Fruit fly (Drosophila melanogaster) whole organism, embryonic: ENCODE measurements around the gene Eip75B.
A peak's percentile ranks its signal among the peaks of the same experiment; 100 is the strongest.

Experiments used
- Atf3 ChIP-seq: fragments of 200-800 bp; sonication (Bioruptor generic); optimal IDR thresholded peaks from 3 replicates; lab custom pipeline; 2016; ENCODE audit warnings: missing biosample characterization, missing genetic modification characterization
- B-H2 ChIP-seq: fragments of 200-800 bp; sonication (Bioruptor generic); optimal IDR thresholded peaks from 2 replicates; lab custom pipeline; 2018; ENCODE audit warnings: missing biosample characterization, mild to moderate bottlenecking, missing genetic modification characterization
- CG10267 ChIP-seq: fragments of 200-800 bp; sonication (Bioruptor generic); optimal IDR thresholded peaks from 2 replicates; lab custom pipeline; 2018; ENCODE audit warnings: missing biosample characterization, mild to moderate bottlenecking, missing genetic modification characterization, moderate library complexity
- CG12071 ChIP-seq: fragments of 200-800 bp; sonication (Bioruptor generic); optimal IDR thresholded peaks from 3 replicates; lab custom pipeline; 2018; ENCODE audit warnings: missing biosample characterization, mild to moderate bottlenecking, missing genetic modification characterization
- CG15011 ChIP-seq: fragments of 200-800 bp; sonication (Bioruptor generic); optimal IDR thresholded peaks from 3 replicates; lab custom pipeline; 2018; ENCODE audit warnings: missing biosample characterization, mild to moderate bottlenecking, missing genetic modification characterization
- CG17328 ChIP-seq: fragments of 200-800 bp; sonication (Bioruptor generic); IDR thresholded peaks from 2 replicates; pipeline ENCODE4 v1.3.6; 2022; ENCODE audit warnings: missing biosample characterization, missing genetic modification characterization
- CG1832 ChIP-seq: fragments of 200-800 bp; sonication (Bioruptor generic); optimal IDR thresholded peaks from 2 replicates; lab custom pipeline; 2017; ENCODE audit warnings: missing biosample characterization, mild to moderate bottlenecking, missing genetic modification characterization, inconsistent platforms
- CG2120 ChIP-seq: fragments of 200-800 bp; sonication (Bioruptor generic); optimal IDR thresholded peaks from 3 replicates; lab custom pipeline; 2016; ENCODE audit warnings: missing biosample characterization, missing genetic modification characterization
- CG2712 ChIP-seq: fragments of 200-800 bp; optimal IDR thresholded peaks from 3 replicates; lab custom pipeline; 2019; ENCODE audit warnings: missing biosample characterization, mild to moderate bottlenecking, missing genetic modification characterization, moderate library complexity
- CG30403 ChIP-seq: fragments of 200-800 bp; sonication (Bioruptor generic); optimal IDR thresholded peaks from 3 replicates; lab custom pipeline; 2016; ENCODE audit warnings: missing biosample characterization, missing genetic modification characterization
- CG3163 ChIP-seq: fragments of 200-800 bp; sonication (Bioruptor generic); optimal IDR thresholded peaks from 3 replicates; lab custom pipeline; 2016; ENCODE audit warnings: missing biosample characterization, missing genetic modification characterization
- CG33557 ChIP-seq: fragments of 200-800 bp; sonication (Bioruptor generic); optimal IDR thresholded peaks from 2 replicates; lab custom pipeline; 2019; ENCODE audit warnings: missing biosample characterization, mild to moderate bottlenecking, missing genetic modification characterization, moderate library complexity
- CG4730 ChIP-seq: fragments of 200-800 bp; sonication (Bioruptor generic); IDR thresholded peaks from 2 replicates; pipeline ENCODE4 v1.3.6; 2022; ENCODE audit warnings: missing biosample characterization, missing genetic modification characterization
- CG5180 ChIP-seq: fragments of 200-800 bp; sonication (Bioruptor generic); optimal IDR thresholded peaks from 3 replicates; lab custom pipeline; 2017; ENCODE audit warnings: missing biosample characterization, missing genetic modification characterization, mild to moderate bottlenecking, moderate library complexity, missing genetic modification reagents
- CG6689 ChIP-seq: fragments of 200-800 bp; sonication (Bioruptor generic); IDR thresholded peaks from 2 replicates; pipeline ENCODE4 v1.3.6; 2022; ENCODE audit warnings: missing biosample characterization, missing genetic modification characterization
- CG8359 ChIP-seq: fragments of 200-800 bp; sonication (Bioruptor generic); optimal IDR thresholded peaks from 2 replicates; lab custom pipeline; 2017; ENCODE audit warnings: missing biosample characterization, mild to moderate bottlenecking, missing genetic modification characterization, borderline replicate concordance
- CG8478 ChIP-seq: fragments of >200 bp; optimal IDR thresholded peaks from 2 replicates; lab custom pipeline; 2018
- CoRest ChIP-seq: fragments of 200-800 bp; sonication (Bioruptor generic); optimal IDR thresholded peaks from 3 replicates; lab custom pipeline; 2018; ENCODE audit warnings: missing biosample characterization, mild to moderate bottlenecking, missing genetic modification characterization, moderate library complexity
- Doc3 ChIP-seq: fragments of 200-800 bp; sonication (Bioruptor generic); IDR thresholded peaks from 3 replicates; pipeline ENCODE4 v1.3.6; 2022; ENCODE audit warnings: missing biosample characterization, missing genetic modification characterization; ENCODE audit not compliant: partially characterized antibody
- Fer3 ChIP-seq: fragments of 200-800 bp; sonication (Bioruptor generic); optimal IDR thresholded peaks from 2 replicates; lab custom pipeline; 2018; ENCODE audit warnings: missing biosample characterization, mild to moderate bottlenecking, missing genetic modification characterization, moderate library complexity
- Lpt ChIP-seq: fragments of >200 bp; optimal IDR thresholded peaks from 2 replicates; lab custom pipeline; 2018; ENCODE audit warnings: missing biosample characterization, missing genetic modification characterization
- MBD-R2 ChIP-seq: fragments of 200-800 bp; sonication (Bioruptor generic); IDR thresholded peaks from 2 replicates; pipeline ENCODE4 v1.3.6; 2022; ENCODE audit warnings: missing biosample characterization, missing genetic modification characterization
- Neu2 ChIP-seq: fragments of 200-800 bp; sonication (Bioruptor generic); optimal IDR thresholded peaks from 3 replicates; lab custom pipeline; 2016; ENCODE audit warnings: missing biosample characterization, missing genetic modification characterization, borderline replicate concordance
- Oli ChIP-seq: fragments of 200-800 bp; sonication (Bioruptor generic); optimal IDR thresholded peaks from 2 replicates; lab custom pipeline; 2018; ENCODE audit warnings: missing biosample characterization, mild to moderate bottlenecking, missing genetic modification characterization, moderate library complexity
- Rx ChIP-seq: fragments of 200-800 bp; sonication (Bioruptor generic); IDR thresholded peaks from 2 replicates; pipeline ENCODE4 v1.3.6; 2022; ENCODE audit warnings: missing biosample characterization, missing genetic modification characterization
- Trl ChIP-seq, 3 experiments: fragments of >200 bp in 2 of 3; fragments of 200-800 bp in 1 of 3; sonication (Bioruptor generic) in 1 of 3; optimal IDR thresholded peaks; 2 replicates in 1 of 3; 3 replicates in 2 of 3; lab custom pipeline; 2016 to 2017; ENCODE audit warnings: missing biosample characterization in 1 of 3, missing genetic modification characterization in 1 of 3
- Xrp1 ChIP-seq: fragments of 200-800 bp; sonication (Bioruptor generic); IDR thresholded peaks from 2 replicates; pipeline ENCODE4 v1.3.6; 2022; ENCODE audit warnings: missing biosample characterization, missing genetic modification characterization
- ash1 ChIP-seq: fragments of 200-800 bp; sonication (Bioruptor generic); optimal IDR thresholded peaks from 2 replicates; lab custom pipeline; 2018; ENCODE audit warnings: missing biosample characterization, mild to moderate bottlenecking, missing genetic modification characterization
- bsh ChIP-seq, 2 experiments: fragments of 200-800 bp; sonication (Bioruptor generic); optimal IDR thresholded peaks; 2 replicates each; lab custom pipeline; 2017 to 2018; ENCODE audit warnings: mild to moderate bottlenecking in 2 of 2, missing biosample characterization in 2 of 2, missing genetic modification characterization in 2 of 2, moderate library complexity in 1 of 2
- btn ChIP-seq: fragments of 200-800 bp; sonication (Bioruptor generic); optimal IDR thresholded peaks from 2 replicates; lab custom pipeline; 2016; ENCODE audit warnings: missing biosample characterization, missing genetic modification characterization
- dmrt11E ChIP-seq: fragments of 200-800 bp; sonication (Bioruptor generic); optimal IDR thresholded peaks from 3 replicates; lab custom pipeline; 2018; ENCODE audit warnings: missing biosample characterization, mild to moderate bottlenecking, missing genetic modification characterization, moderate library complexity
- fd3F ChIP-seq: fragments of 200-800 bp; sonication (Bioruptor generic); optimal IDR thresholded peaks from 2 replicates; lab custom pipeline; 2018; ENCODE audit warnings: missing biosample characterization, mild to moderate bottlenecking, missing genetic modification characterization, moderate library complexity
- grau ChIP-seq: fragments of 200-800 bp; optimal IDR thresholded peaks from 3 replicates; lab custom pipeline; 2019; ENCODE audit warnings: missing biosample characterization, mild to moderate bottlenecking, missing genetic modification characterization, moderate library complexity
- h ChIP-seq: fragments of >200 bp; optimal IDR thresholded peaks from 2 replicates; lab custom pipeline; 2017
- insv ChIP-seq, 2 experiments: fragments of 200-800 bp; sonication (Bioruptor generic); optimal IDR thresholded peaks; 3 replicates each; lab custom pipeline; 2016 to 2018; ENCODE audit warnings: missing biosample characterization in 2 of 2, missing genetic modification characterization in 2 of 2
- lab ChIP-seq: fragments of 200-800 bp; sonication (Bioruptor generic); optimal IDR thresholded peaks from 3 replicates; lab custom pipeline; 2017; ENCODE audit warnings: missing biosample characterization, missing genetic modification characterization, mild to moderate bottlenecking, moderate library complexity, missing genetic modification reagents
- lilli ChIP-seq: fragments of 200-800 bp; sonication (Bioruptor generic); optimal IDR thresholded peaks from 3 replicates; lab custom pipeline; 2016; ENCODE audit warnings: missing biosample characterization, missing genetic modification characterization
- maf-S ChIP-seq: fragments of 200-800 bp; sonication (Bioruptor generic); optimal IDR thresholded peaks from 2 replicates; lab custom pipeline; 2016; ENCODE audit warnings: missing biosample characterization, missing genetic modification characterization
- nmo ChIP-seq: fragments of 200-800 bp; sonication (Bioruptor generic); optimal IDR thresholded peaks from 2 replicates; lab custom pipeline; 2018; ENCODE audit warnings: missing biosample characterization, mild to moderate bottlenecking, missing genetic modification characterization, moderate library complexity
- nom ChIP-seq: fragments of 200-800 bp; sonication (Bioruptor generic); optimal IDR thresholded peaks from 2 replicates; lab custom pipeline; 2017; ENCODE audit warnings: missing biosample characterization, missing genetic modification characterization, mild to moderate bottlenecking, moderate library complexity, missing genetic modification reagents
- row ChIP-seq: fragments of 200-800 bp; sonication (Bioruptor generic); IDR thresholded peaks from 3 replicates; pipeline ENCODE4 v1.3.6; 2022; ENCODE audit warnings: missing biosample characterization, missing genetic modification characterization
- sr ChIP-seq: fragments of 200-800 bp; sonication (Bioruptor generic); IDR thresholded peaks from 3 replicates; pipeline ENCODE4 v1.3.6; 2022; ENCODE audit warnings: missing biosample characterization, missing genetic modification characterization
- stc ChIP-seq: fragments of 200-800 bp; sonication (Bioruptor generic); IDR thresholded peaks from 2 replicates; pipeline ENCODE4 v1.3.6; 2022; ENCODE audit warnings: missing biosample characterization, missing genetic modification characterization
- tap ChIP-seq: fragments of 200-800 bp; optimal IDR thresholded peaks from 3 replicates; lab custom pipeline; 2019; ENCODE audit warnings: missing biosample characterization, mild to moderate bottlenecking, missing genetic modification characterization, moderate library complexity
- tio ChIP-seq: fragments of 200-800 bp; sonication (Bioruptor generic); optimal IDR thresholded peaks from 2 replicates; lab custom pipeline; 2017; ENCODE audit warnings: missing biosample characterization, missing genetic modification characterization, inconsistent platforms
- ttk ChIP-seq: fragments of 200-800 bp; sonication (Bioruptor generic); IDR thresholded peaks from 2 replicates; pipeline ENCODE4 v2.1.2; 2022; ENCODE audit warnings: missing biosample characterization, missing genetic modification characterization
- vfl ChIP-seq: fragments of 200-800 bp; sonication (Bioruptor generic); optimal IDR thresholded peaks from 2 replicates; lab custom pipeline; 2016; ENCODE audit warnings: missing biosample characterization, missing genetic modification characterization
- zen ChIP-seq: fragments of 200-800 bp; sonication (Bioruptor generic); optimal IDR thresholded peaks from 3 replicates; lab custom pipeline; 2018; ENCODE audit warnings: missing biosample characterization, mild to moderate bottlenecking, missing genetic modification characterization, moderate library complexity
- zf30C ChIP-seq: fragments of 200-800 bp; sonication (Bioruptor generic); optimal IDR thresholded peaks from 3 replicates; lab custom pipeline; 2018; ENCODE audit warnings: missing biosample characterization, mild to moderate bottlenecking, missing genetic modification characterization

The Eip75B gene

dm6 chr3L:18064632-18065482 lies at the start of gene Eip75B (continued):
- no peak for TF ChIP-seq CG15011
- no peak for TF ChIP-seq lab (GFP tag; lab: Kevin White, UChicago)
- TF ChIP-seq Oli = peak; percentile 5
- TF ChIP-seq CG10267 = peak; percentile 24
- TF ChIP-seq Fer3 (tag; lab: Kevin White, UChicago) = no peak
- no peak for TF ChIP-seq row (GFP tag; lab: Robert Waterston, UW)
- no peak for TF ChIP-seq Xrp1 (GFP tag; lab: Robert Waterston, UW)
- TF ChIP-seq nmo (GFP tag; lab: Kevin White, UChicago) = peak; percentile 46
- peak; percentile 84 for TF ChIP-seq grau (tag; lab: Kevin White, UChicago)
- no peak for TF ChIP-seq fd3F (GFP tag; lab: Kevin White, UChicago)
- no peak for TF ChIP-seq h (lab: Kevin White, UChicago)
- no peak for TF ChIP-seq Neu2 (GFP tag; lab: Kevin White, UChicago)
- TF ChIP-seq CG8478 (lab: Kevin White, UChicago) = no peak
- TF ChIP-seq B-H2 (GFP tag; lab: Kevin White, UChicago) = no peak
- no peak for TF ChIP-seq tap (tag; lab: Kevin White, UChicago)
- TF ChIP-seq Atf3 = no peak
- TF ChIP-seq Lpt (GFP tag; lab: Kevin White, UChicago) = no peak
- TF ChIP-seq CG30403 (GFP tag; lab: Kevin White, UChicago) = peak; percentile 31
- TF ChIP-seq insv (GFP tag; optimal IDR thresholded peaks at IDR 0.05; lab: Kevin White, UChicago) = no peak
- no peak for TF ChIP-seq Doc3
- TF ChIP-seq nom (GFP tag; lab: Kevin White, UChicago) = peak; percentile 59
- TF ChIP-seq CG8359 = no peak
- TF ChIP-seq CG2120 = no peak
- TF ChIP-seq stc (GFP tag; lab: Robert Waterston, UW) = no peak
- peak; percentile 36 for TF ChIP-seq tio (GFP tag; lab: Kevin White, UChicago)
- TF ChIP-seq dmrt11E (tag; lab: Kevin White, UChicago) = peak; percentile 52
- no peak for TF ChIP-seq Rx (GFP tag; lab: Robert Waterston, UW)
- TF ChIP-seq bsh (GFP tag; optimal IDR thresholded peaks at IDR 0.05; lab: Kevin White, UChicago) = peak in 1 of 2 experiments; percentile 37
- TF ChIP-seq sr (GFP tag; lab: Robert Waterston, UW) = no peak
- TF ChIP-seq ash1 (GFP tag; lab: Kevin White, UChicago) = no peak
- TF ChIP-seq btn = no peak
- TF ChIP-seq ttk = no peak
- no peak for TF ChIP-seq zen (tag; lab: Kevin White, UChicago)
- no peak for TF ChIP-seq CG4730 (GFP tag; lab: Robert Waterston, UW)
- TF ChIP-seq maf-S = no peak
- TF ChIP-seq MBD-R2 (GFP tag; lab: Robert Waterston, UW) = no peak
- TF ChIP-seq vfl = no peak
- no peak for TF ChIP-seq CG5180 (GFP tag; lab: Kevin White, UChicago)
- TF ChIP-seq CG12071 (GFP tag; lab: Kevin White, UChicago) = no peak
- TF ChIP-seq lilli (GFP tag; lab: Kevin White, UChicago) = no peak
- TF ChIP-seq CoRest (tag; lab: Kevin White, UChicago) = peak; percentile 18
- no peak for TF ChIP-seq CG1832 (GFP tag; lab: Kevin White, UChicago)
- peak; percentile 2 for TF ChIP-seq CG33557 (GFP tag; lab: Kevin White, UChicago)
- no peak for TF ChIP-seq CG2712 (tag; lab: Kevin White, UChicago)
- TF ChIP-seq CG17328 (GFP tag; lab: Robert Waterston, UW) = no peak
- TF ChIP-seq Trl (optimal IDR thresholded peaks at IDR 0.05; lab: Kevin White, UChicago) = peak in 1 of 2 experiments; percentile 87
- TF ChIP-seq Trl (GFP tag; optimal IDR thresholded peaks at IDR 0.05; lab: Kevin White, UChicago) = no peak
- peak; percentile 48 for TF ChIP-seq CG6689 (GFP tag; lab: Robert Waterston, UW)
- TF ChIP-seq CG3163 (GFP tag; lab: Kevin White, UChicago) = peak; percentile 12
- peak; percentile 81 for TF ChIP-seq zf30C (GFP tag; lab: Kevin White, UChicago)
